Fruit fly (Drosophila melanogaster): Measurements from ENCODE around the gene CG8838.

dm6 chr2L:3339420-3339819, 18.0 kb upstream of the CG8838 start:
- no peak for TF ChIP-seq lola (GFP tag; optimal IDR thresholded peaks at IDR 0.05)
- no peak for TF ChIP-seq h (GFP tag; optimal IDR thresholded peaks at IDR 0.05)
- TF ChIP-seq pan (optimal IDR thresholded peaks at IDR 0.05) = no peak
- TF ChIP-seq psq (GFP tag; optimal IDR thresholded peaks at IDR 0.05) = peak; percentile 4
- TF ChIP-seq Abd-B (GFP tag; optimal IDR thresholded peaks at IDR 0.05) = no peak
- TF ChIP-seq Myc (optimal IDR thresholded peaks at IDR 0.05) = no peak
- no peak for TF ChIP-seq jim (GFP tag; optimal IDR thresholded peaks at IDR 0.05)
- no peak for TF ChIP-seq usp (GFP tag; optimal IDR thresholded peaks at IDR 0.05)
- TF ChIP-seq OdsH (GFP tag; optimal IDR thresholded peaks at IDR 0.05) = no peak
- no peak for TF ChIP-seq Vsx2 (GFP tag; optimal IDR thresholded peaks at IDR 0.05; ENCODE audit: partially characterized antibody)
- TF ChIP-seq Dfd (GFP tag; optimal IDR thresholded peaks at IDR 0.05) = peak; percentile 53

Data from whole organism, wandering third instar larva.